Worm (Caenorhabditis elegans) whole organism, young adult: ENCODE data around the gene T25G12.3.

Experiments
- F37B4.10 ChIP-seq: fragments of 200-800 bp; sonication (Bioruptor generic); IDR thresholded peaks from 2 replicates; pipeline ENCODE4 v1.3.6; 2022; ENCODE audit warnings: missing genetic modification characterization, missing compliant biosample characterization
- Y56A3A.18 ChIP-seq: fragments of 200-800 bp; sonication (Bioruptor generic); IDR thresholded peaks from 2 replicates; pipeline ENCODE4 v1.3.6; 2022; ENCODE audit warnings: missing genetic modification reagents, missing genetic modification characterization, missing compliant biosample characterization
- ama-1 ChIP-seq, 3 experiments: fragments of 150-350 bp in 1 of 3; sonication (generic microtip) in 2 of 3; optimal IDR thresholded peaks; 2 replicates each; lab custom pipeline; 2014 to 2018; ENCODE audit warnings: missing biosample characterization in 2 of 3, missing genetic modification characterization in 2 of 3, missing genetic modification reagents in 2 of 3
- him-1 ChIP-seq: sonication (generic microtip); optimal IDR thresholded peaks from 2 replicates; lab custom pipeline; 2016; ENCODE audit warnings: missing genotype, missing genetic modification reagents, missing genetic modification characterization, missing compliant biosample characterization
- let-526 ChIP-seq: fragments of 200-800 bp; sonication (Bioruptor generic); IDR thresholded peaks from 2 replicates; pipeline ENCODE4 v1.3.6; 2022; ENCODE audit warnings: missing genetic modification reagents, missing genetic modification characterization, missing compliant biosample characterization
- nfya-1 ChIP-seq: sonication (generic microtip); optimal IDR thresholded peaks from 2 replicates; lab custom pipeline; 2017; ENCODE audit warnings: antibody characterized with exemption, missing compliant biosample characterization, missing genetic modification characterization, borderline replicate concordance; ENCODE audit not compliant: insufficient read depth
- nfya-2 ChIP-seq: fragments of 200-800 bp; sonication (Bioruptor generic); IDR thresholded peaks from 2 replicates; pipeline ENCODE4 v1.3.6; 2022; ENCODE audit warnings: missing genetic modification reagents, missing genetic modification characterization, missing compliant biosample characterization
- pha-4 ChIP-seq: fragments of 150-350 bp; sonication (generic microtip); optimal IDR thresholded peaks from 2 replicates; lab custom pipeline; 2014; ENCODE audit warnings: missing biosample characterization, missing genetic modification reagents, missing genetic modification characterization
- repo-1 ChIP-seq: sonication (generic microtip); optimal IDR thresholded peaks from 2 replicates; lab custom pipeline; 2017; ENCODE audit warnings: mild to moderate bottlenecking, missing genetic modification characterization, missing compliant biosample characterization
- sptf-2 ChIP-seq: fragments of 200-800 bp; sonication (Bioruptor generic); optimal IDR thresholded peaks from 2 replicates; lab custom pipeline; 2018; ENCODE audit warnings: mild to moderate bottlenecking, missing genetic modification characterization, missing compliant biosample characterization
- unc-130 ChIP-seq: sonication (generic microtip); optimal IDR thresholded peaks from 2 replicates; lab custom pipeline; 2016; ENCODE audit warnings: missing genetic modification reagents, missing genetic modification characterization, missing compliant biosample characterization
- unc-62 ChIP-seq: fragments of 150-350 bp; optimal IDR thresholded peaks from 2 replicates; lab custom pipeline; 2014; ENCODE audit warnings: missing biosample characterization, missing genetic modification reagents, missing genetic modification characterization

ce11 chrX:17205853-17206252, 25.6 kb upstream of the T25G12.3 start:
- TF ChIP-seq pha-4 (tag; lab: Kevin White, UChicago) (no peak), repo-1 (no peak), unc-62 (GFP tag; lab: Kevin White, UChicago) (no peak), nfya-1 (tag; lab: Kevin White, UChicago) (no peak), let-526 (GFP tag; lab: Robert Waterston, UW) (no peak), him-1 (tag; lab: Kevin White, UChicago) (no peak), nfya-2 (no peak), unc-130 (GFP tag; lab: Kevin White, UChicago) (no peak), F37B4.10 (GFP tag; lab: Robert Waterston, UW) (no peak), ama-1 (optimal IDR thresholded peaks at IDR 0.05; lab: Kevin White, UChicago) (no peak), ama-1 (GFP tag; optimal IDR thresholded peaks at IDR 0.05; lab: Kevin White, UChicago) (no peak), Y56A3A.18 (GFP tag; lab: Robert Waterston, UW) (no peak), sptf-2 (no peak)
